Fruit fly (Drosophila melanogaster): ENCODE data around the gene CG6793.
A peak's percentile ranks its signal among the peaks of the same experiment; 100 is the strongest.

DNA sequence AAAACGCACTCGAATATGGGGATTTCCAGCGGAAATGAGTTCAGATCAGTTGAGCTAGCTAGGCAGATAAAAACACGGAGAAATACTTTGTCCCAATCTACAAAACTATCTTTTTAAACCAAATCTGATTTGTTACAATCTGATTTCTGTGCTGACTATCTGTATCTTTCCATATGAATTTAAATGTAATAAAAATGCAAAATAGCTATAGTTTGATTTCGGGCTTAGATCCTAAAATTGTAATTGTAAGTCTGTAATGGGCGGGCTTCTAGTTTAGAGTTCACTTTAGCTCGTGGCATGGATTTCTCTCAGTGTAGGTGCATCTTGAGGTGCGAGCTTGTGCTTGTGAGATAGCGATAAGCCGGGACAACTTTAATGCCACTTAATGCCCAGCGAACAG, 20.0 kb downstream of the CG6793 start:
- TF ChIP-seq CG11902 (GFP tag; optimal IDR thresholded peaks at IDR 0.05) (no peak), Gug (GFP tag; IDR thresholded peaks at IDR 0.05) (no peak), CG6163 (GFP tag; IDR thresholded peaks at IDR 0.05) (no peak), CG31627 (GFP tag; optimal IDR thresholded peaks at IDR 0.05) (no peak), Lpt (GFP tag; optimal IDR thresholded peaks at IDR 0.05) (no peak), CG6276 (GFP tag; optimal IDR thresholded peaks at IDR 0.05) (no peak), CG10669 (GFP tag; optimal IDR thresholded peaks at IDR 0.05) (peak; percentile 18), Smox (GFP tag; optimal IDR thresholded peaks at IDR 0.05) (no peak), Sox15 (GFP tag; optimal IDR thresholded peaks at IDR 0.05) (no peak), fd59A (GFP tag; optimal IDR thresholded peaks at IDR 0.05) (peak; percentile 2), CG6808 (GFP tag; optimal IDR thresholded peaks at IDR 0.05) (no peak), CG15336 (GFP tag; IDR thresholded peaks at IDR 0.05) (no peak), Sox14 (GFP tag; optimal IDR thresholded peaks at IDR 0.05) (no peak)
